Worm (Caenorhabditis elegans) whole organism, L4/young adult: ENCODE results near the gene F20C5.11.

Experiments used
- W03F9.2 ChIP-seq: fragments of 150-350 bp; optimal IDR thresholded peaks from 2 replicates; lab custom pipeline; 2014; ENCODE audit warnings: missing biosample characterization, missing genetic modification characterization
- him-1 ChIP-seq: sonication (generic microtip); optimal IDR thresholded peaks from 2 replicates; lab custom pipeline; 2016; ENCODE audit warnings: missing genotype, missing genetic modification reagents, missing genetic modification characterization, missing compliant biosample characterization

ce11 chrIV:8786654-8787053, 24.9 kb upstream of the F20C5.11 start, which contains the start of gene C33D9.8:
- TF ChIP-seq him-1 (tag; lab: Kevin White, UChicago) (no peak), W03F9.2 (tag; lab: Kevin White, UChicago) (no peak)
